Fruit fly (Drosophila melanogaster): ENCODE measurements around the gene CG46522.
"Not testable (repeated sequence)": the region's sequence is repeated elsewhere in the genome, so short reads cannot be mapped to it uniquely, and the experiment has no call there.

Gene CG46522

dm6 chrX:22246300-22246699, at the start of gene CG46522:
Gene CG46522, plus strand, starts transcription at chrX:22246600.
- TF ChIP-seq pan (optimal IDR thresholded peaks at IDR 0.05); EcR (GFP tag; optimal IDR thresholded peaks at IDR 0.05); usp (GFP tag; optimal IDR thresholded peaks at IDR 0.05): not testable (repeated sequence)

DNA sequence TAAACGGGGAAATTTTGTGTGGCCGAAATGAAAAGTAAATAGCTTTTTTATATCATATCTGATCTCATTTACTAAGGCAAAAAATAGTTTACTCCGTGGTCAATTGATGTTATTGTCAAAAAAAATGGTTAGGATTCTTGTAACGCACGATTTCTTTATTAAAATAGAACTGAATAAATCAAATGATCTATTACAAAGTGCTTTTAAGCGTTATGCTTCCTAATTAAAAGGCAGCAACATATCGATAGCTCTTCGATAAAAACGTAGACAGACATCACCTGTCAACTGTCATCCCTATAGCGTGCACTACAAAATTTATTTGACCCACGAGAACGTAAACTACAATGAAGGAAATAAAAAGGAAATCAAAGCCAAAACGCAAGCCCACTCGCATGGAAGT, 49.5 kb upstream of the CG46522 start, which contains the start of gene CG46514:
CG46514 (plus strand) TSS at position 301 of the 400 bp plus-strand sequence.
- TF ChIP-seq psq, pan, CG8478 (optimal IDR thresholded peaks at IDR 0.05): not testable (repeated sequence)

dm6 chrX:22201883-22202282, 44.5 kb upstream of the CG46522 start, which contains the start of gene CG46515:
Gene CG46515, plus strand, starts transcription at chrX:22202183.
- not testable (repeated sequence) for TF ChIP-seq pan (optimal IDR thresholded peaks at IDR 0.05); Dll (optimal IDR thresholded peaks at IDR 0.05); EcR (GFP tag; optimal IDR thresholded peaks at IDR 0.05)

dm6 chrX:22212028-22212427, 34.4 kb upstream of the CG46522 start, which contains the start of gene CG46516:
Gene CG46516, plus strand, starts transcription at chrX:22212328.
- TF ChIP-seq Dll (optimal IDR thresholded peaks at IDR 0.05); psq (optimal IDR thresholded peaks at IDR 0.05); usp (GFP tag; optimal IDR thresholded peaks at IDR 0.05): not testable (repeated sequence)

- not testable (repeated sequence) for TF ChIP-seq psq (optimal IDR thresholded peaks at IDR 0.05); CG8478 (optimal IDR thresholded peaks at IDR 0.05); usp (GFP tag; optimal IDR thresholded peaks at IDR 0.05)
These were observed 29.3 kb upstream of the CG46522 start, which contains the start of gene CG46517 for dm6 chrX:22217079-22217478. Gene CG46517, plus strand, starts transcription at chrX:22217379.

dm6 chrX:22226273-22226672, 20.1 kb upstream of the CG46522 start, which contains the start of gene CG46518:
Gene CG46518, plus strand, starts transcription at chrX:22226573.
- not testable (repeated sequence) for TF ChIP-seq psq (optimal IDR thresholded peaks at IDR 0.05); Dll (optimal IDR thresholded peaks at IDR 0.05); usp (GFP tag; optimal IDR thresholded peaks at IDR 0.05)

dm6 chrX:22231270-22231669, 15.1 kb upstream of the CG46522 start, which contains the start of gene CG46519:
Gene CG46519, plus strand, starts transcription at chrX:22231570.
- TF ChIP-seq Dll, pan, psq (optimal IDR thresholded peaks at IDR 0.05): not testable (repeated sequence)

DNA sequence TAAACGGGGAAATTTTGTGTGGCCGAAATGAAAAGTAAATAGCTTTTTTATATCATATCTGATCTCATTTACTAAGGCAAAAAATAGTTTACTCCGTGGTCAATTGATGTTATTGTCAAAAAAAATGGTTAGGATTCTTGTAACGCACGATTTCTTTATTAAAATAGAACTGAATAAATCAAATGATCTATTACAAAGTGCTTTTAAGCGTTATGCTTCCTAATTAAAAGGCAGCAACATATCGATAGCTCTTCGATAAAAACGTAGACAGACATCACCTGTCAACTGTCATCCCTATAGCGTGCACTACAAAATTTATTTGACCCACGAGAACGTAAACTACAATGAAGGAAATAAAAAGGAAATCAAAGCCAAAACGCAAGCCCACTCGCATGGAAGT, 10.1 kb upstream of the CG46522 start, which contains the start of gene CG46520:
CG46520 (plus strand) TSS at position 301 of the 400 bp plus-strand sequence.
- not testable (repeated sequence) for TF ChIP-seq pan (optimal IDR thresholded peaks at IDR 0.05); EcR (GFP tag; optimal IDR thresholded peaks at IDR 0.05); CG8478 (optimal IDR thresholded peaks at IDR 0.05)

dm6 chrX:22241272-22241671, 5.1 kb upstream of the CG46522 start, which contains the start of gene CG46521:
Gene CG46521, plus strand, starts transcription at chrX:22241572.
- TF ChIP-seq EcR (GFP tag; optimal IDR thresholded peaks at IDR 0.05); pan (optimal IDR thresholded peaks at IDR 0.05); CG8478 (optimal IDR thresholded peaks at IDR 0.05): not testable (repeated sequence)

- TF ChIP-seq psq (optimal IDR thresholded peaks at IDR 0.05); CG8478 (optimal IDR thresholded peaks at IDR 0.05); EcR (GFP tag; optimal IDR thresholded peaks at IDR 0.05): not testable (repeated sequence)
These were observed 4.9 kb downstream of the CG46522 start, which contains the start of gene CG41562 for dm6 chrX:22251282-22251681. Gene CG41562, plus strand, starts transcription at chrX:22251582.
